Worm (Caenorhabditis elegans) whole organism, L3 larva: Measurements from ENCODE around the gene Y51H7C.3.
A peak's percentile ranks its signal among the peaks of the same experiment; 100 is the strongest.
"Not testable (repeated sequence)": the region's sequence is repeated elsewhere in the genome, so short reads cannot be mapped to it uniquely, and the experiment has no call there.

Experiments used
- ZK546.5 ChIP-seq: sonication (generic microtip); optimal IDR thresholded peaks from 2 replicates; lab custom pipeline; 2017; ENCODE audit warnings: missing biosample characterization, missing genetic modification characterization
- aly-2 ChIP-seq: fragments of 150-350 bp; optimal IDR thresholded peaks from 2 replicates; lab custom pipeline; 2014; ENCODE audit warnings: missing biosample characterization, missing genetic modification characterization
- ceh-28 ChIP-seq: fragments of 150-350 bp; optimal IDR thresholded peaks from 2 replicates; lab custom pipeline; 2014; ENCODE audit warnings: missing biosample characterization, missing genetic modification reagents, missing genetic modification characterization
- ceh-82 ChIP-seq: fragments of 150-350 bp; optimal IDR thresholded peaks from 2 replicates; lab custom pipeline; 2014; ENCODE audit warnings: missing biosample characterization, missing genetic modification characterization
- daf-12 ChIP-seq: fragments of 150-350 bp; optimal IDR thresholded peaks from 2 replicates; lab custom pipeline; 2014; ENCODE audit warnings: missing biosample characterization, missing genetic modification reagents, missing genetic modification characterization
- elt-1 ChIP-seq: fragments of 150-350 bp; optimal IDR thresholded peaks from 2 replicates; lab custom pipeline; 2014; ENCODE audit warnings: missing biosample characterization, missing genetic modification characterization
- elt-2 ChIP-seq: sonication (generic microtip); optimal IDR thresholded peaks from 2 replicates; lab custom pipeline; 2016; ENCODE audit warnings: missing genetic modification reagents, mild to moderate bottlenecking, missing genetic modification characterization, missing compliant biosample characterization
- elt-3 ChIP-seq, 3 experiments: fragments of 150-350 bp in 1 of 3; sonication (generic microtip) in 2 of 3; optimal IDR thresholded peaks; 2 replicates in 2 of 3; 4 replicates in 1 of 3; lab custom pipeline; 2014 to 2017; ENCODE audit warnings: missing biosample characterization in 3 of 3, missing genetic modification characterization in 3 of 3
- eor-1 ChIP-seq, 2 experiments: fragments of 150-350 bp; optimal IDR thresholded peaks; 2 replicates each; lab custom pipeline; 2014 to 2018; ENCODE audit warnings: missing biosample characterization in 2 of 2, missing genetic modification characterization in 2 of 2
- fkh-10 ChIP-seq: sonication (generic microtip); optimal IDR thresholded peaks from 2 replicates; lab custom pipeline; 2017; ENCODE audit warnings: missing biosample characterization, missing genetic modification reagents, missing genetic modification characterization
- fkh-2 ChIP-seq: fragments of 150-350 bp; optimal IDR thresholded peaks from 2 replicates; lab custom pipeline; 2014; ENCODE audit warnings: missing biosample characterization, missing genetic modification reagents, missing genetic modification characterization
- fos-1 ChIP-seq: fragments of 150-350 bp; optimal IDR thresholded peaks from 2 replicates; lab custom pipeline; 2014; ENCODE audit warnings: missing biosample characterization, missing genetic modification characterization
- hmg-11 ChIP-seq: sonication (generic microtip); optimal IDR thresholded peaks from 2 replicates; lab custom pipeline; 2016; ENCODE audit warnings: missing genetic modification characterization, missing compliant biosample characterization
- jun-1 ChIP-seq: fragments of 150-350 bp; optimal IDR thresholded peaks from 2 replicates; lab custom pipeline; 2014; ENCODE audit warnings: missing biosample characterization, missing genetic modification reagents, missing genetic modification characterization
- lin-15B ChIP-seq: fragments of 150-350 bp; optimal IDR thresholded peaks from 2 replicates; lab custom pipeline; 2014; ENCODE audit warnings: missing biosample characterization, missing genetic modification characterization
- lin-39 ChIP-seq: fragments of 150-350 bp; optimal IDR thresholded peaks from 2 replicates; lab custom pipeline; 2018; ENCODE audit warnings: missing biosample characterization, missing genetic modification reagents, missing genetic modification characterization
- lsy-12 ChIP-seq: sonication (generic microtip); optimal IDR thresholded peaks from 2 replicates; lab custom pipeline; 2016; ENCODE audit warnings: mild to moderate bottlenecking, missing genetic modification characterization, missing compliant biosample characterization
- mml-1 ChIP-seq: fragments of 150-350 bp; sonication (generic microtip); optimal IDR thresholded peaks from 3 replicates; lab custom pipeline; 2014; ENCODE audit warnings: missing biosample characterization, missing genetic modification characterization
- nfya-1 ChIP-seq: sonication (generic microtip); optimal IDR thresholded peaks from 2 replicates; lab custom pipeline; 2017; ENCODE audit warnings: missing genetic modification characterization, mild to moderate bottlenecking, missing compliant biosample characterization, antibody characterized with exemption, moderate library complexity; ENCODE audit not compliant: insufficient read depth
- nhr-11 ChIP-seq: fragments of 150-350 bp; optimal IDR thresholded peaks from 2 replicates; lab custom pipeline; 2014; ENCODE audit warnings: missing biosample characterization, missing genetic modification characterization
- nhr-23 ChIP-seq: fragments of 150-350 bp; optimal IDR thresholded peaks from 2 replicates; lab custom pipeline; 2014; ENCODE audit warnings: missing biosample characterization, missing genetic modification reagents, missing genetic modification characterization
- nhr-237 ChIP-seq: fragments of 150-350 bp; optimal IDR thresholded peaks from 2 replicates; lab custom pipeline; 2014; ENCODE audit warnings: missing biosample characterization, missing genetic modification characterization
- nhr-25 ChIP-seq: sonication (generic microtip); optimal IDR thresholded peaks from 2 replicates; lab custom pipeline; 2017; ENCODE audit warnings: missing biosample characterization, missing genetic modification characterization
- nhr-28 ChIP-seq: fragments of 150-350 bp; optimal IDR thresholded peaks from 2 replicates; lab custom pipeline; 2014; ENCODE audit warnings: missing biosample characterization, missing genetic modification characterization
- nhr-76 ChIP-seq: fragments of 150-350 bp; sonication (generic microtip); optimal IDR thresholded peaks from 5 replicates; lab custom pipeline; 2014; ENCODE audit warnings: missing biosample characterization, missing genetic modification characterization
- nhr-77 ChIP-seq: fragments of 150-350 bp; optimal IDR thresholded peaks from 2 replicates; lab custom pipeline; 2014; ENCODE audit warnings: missing biosample characterization, missing genetic modification characterization
- pha-4 ChIP-seq: fragments of 150-350 bp; optimal IDR thresholded peaks from 2 replicates; lab custom pipeline; 2014; ENCODE audit warnings: missing biosample characterization, missing genetic modification reagents, missing genetic modification characterization
- pqm-1 ChIP-seq: fragments of 150-350 bp; optimal IDR thresholded peaks from 2 replicates; lab custom pipeline; 2017; ENCODE audit warnings: missing biosample characterization, missing genetic modification characterization, inconsistent platforms
- sea-2 ChIP-seq: fragments of 150-350 bp; sonication (generic microtip); optimal IDR thresholded peaks from 4 replicates; lab custom pipeline; 2014; ENCODE audit warnings: missing biosample characterization, missing genetic modification reagents, missing genetic modification characterization
- skn-1 ChIP-seq: fragments of 150-350 bp; optimal IDR thresholded peaks from 2 replicates; lab custom pipeline; 2014; ENCODE audit warnings: missing biosample characterization, missing genetic modification characterization
- unc-39 ChIP-seq: sonication (generic microtip); optimal IDR thresholded peaks from 4 replicates; lab custom pipeline; 2017; ENCODE audit warnings: missing biosample characterization, missing genetic modification characterization
- ztf-11 ChIP-seq: fragments of 150-350 bp; optimal IDR thresholded peaks from 2 replicates; lab custom pipeline; 2014; ENCODE audit warnings: missing biosample characterization, missing genetic modification characterization
- ztf-4 ChIP-seq: fragments of 150-350 bp; optimal IDR thresholded peaks from 2 replicates; lab custom pipeline; 2014; ENCODE audit warnings: missing biosample characterization, missing genetic modification characterization

Gene Y51H7C.3

ce11 chrII:1466448-1466847 lies 28.2 kb downstream of the Y51H7C.3 start, which contains the start of gene Y51H7C.13:
TSS of gene Y51H7C.13 (minus strand) at chrII:1466548.
- TF ChIP-seq ztf-11 (tag; lab: Kevin White, UChicago) (no peak), nhr-77 (tag; lab: Kevin White, UChicago) (no peak), ceh-28 (no peak), skn-1 (tag; lab: Kevin White, UChicago) (no peak), eor-1 (tag; optimal IDR thresholded peaks at IDR 0.05; lab: Kevin White, UChicago) (no peak), nhr-11 (tag; lab: Kevin White, UChicago) (no peak), fkh-10 (GFP tag; lab: Kevin White, UChicago) (no peak), daf-12 (no peak), unc-39 (tag; lab: Kevin White, UChicago) (no peak), lin-39 (tag; lab: Kevin White, UChicago) (no peak)

- not testable (repeated sequence) for TF ChIP-seq aly-2, fkh-2, skn-1 (tag; lab: Kevin White, UChicago)
Observed at ce11 chrII:1467711-1468110, 29.4 kb downstream of the Y51H7C.3 start, which contains the start of gene Y51H7C.1. TSS of gene Y51H7C.1 (plus strand) at chrII:1467727.

ce11 chrII:1470515-1470966 lies 32.3 kb downstream of the Y51H7C.3 start, which contains the start of gene H17B01.2:
TSS of gene H17B01.2 (plus strand) at chrII:1470565.
- TF ChIP-seq pqm-1 (tag; lab: Kevin White, UChicago) (no peak), fos-1 (tag; lab: Kevin White, UChicago) (no peak), nhr-76 (tag; lab: Kevin White, UChicago) (no peak), ZK546.5 (no peak), nhr-28 (tag; lab: Kevin White, UChicago) (no peak), ceh-82 (no peak), fkh-2 (tag; lab: Kevin White, UChicago) (no peak), ztf-4 (tag; lab: Kevin White, UChicago) (no peak), mml-1 (tag; lab: Kevin White, UChicago) (no peak), lsy-12 (tag; lab: Kevin White, UChicago) (no peak), jun-1 (tag; lab: Kevin White, UChicago) (no peak), pha-4 (tag; lab: Kevin White, UChicago) (no peak), daf-12 (no peak), nhr-237 (tag; lab: Kevin White, UChicago) (no peak)

ce11 chrII:1473481-1473880 lies 35.2 kb downstream of the Y51H7C.3 start, which contains the start of gene H17B01.5:
TSS of gene H17B01.5 (minus strand) at chrII:1473581.
- no peak for TF ChIP-seq nhr-23 (tag; lab: Kevin White, UChicago)
- TF ChIP-seq elt-3 (tag; optimal IDR thresholded peaks at IDR 0.05; lab: Kevin White, UChicago) = no peak
- TF ChIP-seq elt-1 = no peak
- TF ChIP-seq lin-15B (tag; lab: Kevin White, UChicago) = no peak
- TF ChIP-seq ztf-4 (tag; lab: Kevin White, UChicago) = no peak

- TF ChIP-seq nhr-237 (tag; lab: Kevin White, UChicago) = no peak
- no peak for TF ChIP-seq unc-39 (tag; lab: Kevin White, UChicago)
- no peak for TF ChIP-seq hmg-11 (tag; lab: Kevin White, UChicago)
- TF ChIP-seq nhr-25 (tag; lab: Kevin White, UChicago) = no peak
- no peak for TF ChIP-seq sea-2 (GFP tag; lab: Kevin White, UChicago)
- no peak for TF ChIP-seq daf-12
- no peak for TF ChIP-seq nfya-1 (tag; lab: Kevin White, UChicago)
Observed at ce11 chrII:1474807-1475206, 36.5 kb downstream of the Y51H7C.3 start.

- no peak for TF ChIP-seq fkh-10 (GFP tag; lab: Kevin White, UChicago)
- peak; percentile 67 for TF ChIP-seq elt-2 (tag; lab: Kevin White, UChicago)
- TF ChIP-seq pqm-1 (tag; lab: Kevin White, UChicago) = peak; percentile 50
- TF ChIP-seq, all 47 proteins: peak for 2
Observed at ce11 chrII:1475328-1475727, 37.0 kb downstream of the Y51H7C.3 start.
